Fruit fly (Drosophila melanogaster) whole organism, larva: Measurements from ENCODE around the gene CG42759.

Experiments used
- noc ChIP-seq: fragments of 200-800 bp; sonication (Bioruptor generic); optimal IDR thresholded peaks from 3 replicates; lab custom pipeline; 2019; ENCODE audit warnings: missing biosample characterization, mild to moderate bottlenecking, missing genetic modification characterization, moderate library complexity

Gene CG42759

dm6 chr3R:10138900-10139299, 4.0 kb upstream of the CG42759 start:
- no peak for TF ChIP-seq noc (tag; lab: Kevin White, UChicago)

- TF ChIP-seq noc (tag; lab: Kevin White, UChicago), result peak; percentile 77
Observed at dm6 chr3R:10139649-10140598, 2.9 kb upstream of the CG42759 start, which contains the start of gene tws. Gene tws (minus strand): TSS chr3R:10139772.

- peak; percentile 31 for TF ChIP-seq noc (tag; lab: Kevin White, UChicago)
Observed at dm6 chr3R:10144103-10144998, 1.5 kb downstream of the CG42759 start, which contains the start of the genes TAF1B and Invadolysin. Gene TAF1B (minus strand): TSS chr3R:10144184. Gene Invadolysin (plus strand): TSS chr3R:10144668.

- no peak for TF ChIP-seq noc (tag; lab: Kevin White, UChicago)
Observed at dm6 chr3R:10147176-10147575, 4.3 kb downstream of the CG42759 start.

dm6 chr3R:10148376-10148887, 5.6 kb downstream of the CG42759 start:
- TF ChIP-seq noc (tag; lab: Kevin White, UChicago), result no peak

- no peak for TF ChIP-seq noc (tag; lab: Kevin White, UChicago)
Observed at dm6 chr3R:10149667-10150398, 7.0 kb downstream of the CG42759 start.

- no peak for TF ChIP-seq noc (tag; lab: Kevin White, UChicago)
Observed at dm6 chr3R:10150555-10150954, 7.7 kb downstream of the CG42759 start.

- TF ChIP-seq noc (tag; lab: Kevin White, UChicago), result no peak
Observed at dm6 chr3R:10151830-10152513, 9.1 kb downstream of the CG42759 start, which contains the start of gene CG34303. Gene CG34303 (minus strand): TSS chr3R:10151880.

dm6 chr3R:10153957-10154685, 11.3 kb downstream of the CG42759 start:
- TF ChIP-seq noc (tag; lab: Kevin White, UChicago), result no peak

- no peak for TF ChIP-seq noc (tag; lab: Kevin White, UChicago)
Observed at dm6 chr3R:10161163-10161562, 18.3 kb downstream of the CG42759 start, which contains the start of gene CG6254. Gene CG6254 (minus strand): TSS chr3R:10161331.

- peak; percentile 74 for TF ChIP-seq noc (tag; lab: Kevin White, UChicago)
Observed at dm6 chr3R:10166334-10166733, 23.5 kb downstream of the CG42759 start.

- TF ChIP-seq noc (tag; lab: Kevin White, UChicago), result no peak
Observed at dm6 chr3R:10167280-10167679, 24.4 kb downstream of the CG42759 start.

- TF ChIP-seq noc (tag; lab: Kevin White, UChicago), result no peak
Observed at dm6 chr3R:10168483-10169064, 25.7 kb downstream of the CG42759 start.
